Fruit fly (Drosophila melanogaster): ENCODE measurements around the gene CG7567.

CG7567 gene

dm6 chr3R:29617197-29617596 lies 29.3 kb upstream of the CG7567 start (continued):
- TF ChIP-seq Hr39 (optimal IDR thresholded peaks at IDR 0.05) (no peak), CG34422 (GFP tag; IDR thresholded peaks at IDR 0.05) (no peak), slou (GFP tag; optimal IDR thresholded peaks at IDR 0.05) (no peak), CG18764 (GFP tag; optimal IDR thresholded peaks at IDR 0.05) (no peak), nmo (GFP tag; optimal IDR thresholded peaks at IDR 0.05) (no peak), dmrt11E (tag; optimal IDR thresholded peaks at IDR 0.05) (no peak), CG8359 (GFP tag; optimal IDR thresholded peaks at IDR 0.05; ENCODE audit: borderline replicate concordance) (no peak), twi (tag; optimal IDR thresholded peaks at IDR 0.05) (no peak), CG10267 (tag; optimal IDR thresholded peaks at IDR 0.05) (peak; percentile 2), jing (GFP tag; optimal IDR thresholded peaks at IDR 0.05) (no peak), org-1 (GFP tag; optimal IDR thresholded peaks at IDR 0.05) (no peak), NC2α (GFP tag; optimal IDR thresholded peaks at IDR 0.05) (no peak), Meics (GFP tag; optimal IDR thresholded peaks at IDR 0.05) (peak; percentile 28), en (GFP tag; optimal IDR thresholded peaks at IDR 0.05) (no peak), sens-2 (GFP tag; IDR thresholded peaks at IDR 0.05) (no peak), Mes4 (GFP tag; optimal IDR thresholded peaks at IDR 0.05) (no peak), gro (GFP tag; optimal IDR thresholded peaks at IDR 0.05) (no peak), CG2678 (tag; optimal IDR thresholded peaks at IDR 0.05) (peak; percentile 57), Hr51 (GFP tag; optimal IDR thresholded peaks at IDR 0.05) (no peak), CG10462 (GFP tag; optimal IDR thresholded peaks at IDR 0.05) (no peak), TFAM (GFP tag; optimal IDR thresholded peaks at IDR 0.05) (no peak), dmrt99B (tag; optimal IDR thresholded peaks at IDR 0.05) (peak; percentile 46), knrl (GFP tag; IDR thresholded peaks at IDR 0.05; ENCODE audit: partially characterized antibody) (no peak), CG3281 (GFP tag; optimal IDR thresholded peaks at IDR 0.05) (peak; percentile 22), chm (GFP tag; IDR thresholded peaks at IDR 0.05) (no peak), CG7839 (tag; optimal IDR thresholded peaks at IDR 0.05) (peak; percentile 23), dysf (GFP tag; IDR thresholded peaks at IDR 0.05) (0 out of 3 replicates have a peak, but pooled peaks have one; percentile 10), CG1602 (GFP tag; optimal IDR thresholded peaks at IDR 0.05) (no peak), Scr (GFP tag; IDR thresholded peaks at IDR 0.05; ENCODE audit: partially characterized antibody) (no peak), CG4820 (GFP tag; optimal IDR thresholded peaks at IDR 0.05) (no peak), nau (GFP tag; optimal IDR thresholded peaks at IDR 0.05) (no peak), Fer2 (tag; optimal IDR thresholded peaks at IDR 0.05) (no peak), CG2712 (tag; optimal IDR thresholded peaks at IDR 0.05) (no peak), HLHmδ (GFP tag; optimal IDR thresholded peaks at IDR 0.05) (no peak), ranshi (GFP tag; IDR thresholded peaks at IDR 0.05) (peak; percentile 46; the same call in 1 of the 2 replicates), Asciz (GFP tag; optimal IDR thresholded peaks at IDR 0.05) (no peak), pfk (GFP tag; optimal IDR thresholded peaks at IDR 0.05) (no peak), ind (GFP tag; optimal IDR thresholded peaks at IDR 0.05) (no peak), CG34376 (GFP tag; optimal IDR thresholded peaks at IDR 0.05) (no peak), NK7.1 (GFP tag; optimal IDR thresholded peaks at IDR 0.05) (no peak), Oaz (GFP tag; IDR thresholded peaks at IDR 0.05) (no peak), Gsc (GFP tag; IDR thresholded peaks at IDR 0.05) (no peak), CG12219 (GFP tag; optimal IDR thresholded peaks at IDR 0.05) (no peak), lab (GFP tag; optimal IDR thresholded peaks at IDR 0.05) (peak; percentile 50), Rx (GFP tag; IDR thresholded peaks at IDR 0.05) (no peak), CG30431 (GFP tag; optimal IDR thresholded peaks at IDR 0.05) (no peak), HLH54F (GFP tag; optimal IDR thresholded peaks at IDR 0.05) (no peak), Chrac-16 (GFP tag; optimal IDR thresholded peaks at IDR 0.05) (no peak), Atf-2 (GFP tag; optimal IDR thresholded peaks at IDR 0.05) (no peak), CG14965 (GFP tag; optimal IDR thresholded peaks at IDR 0.05; ENCODE audit: borderline replicate concordance) (no peak), Lpt (GFP tag; optimal IDR thresholded peaks at IDR 0.05) (no peak), CG31224 (GFP tag; IDR thresholded peaks at IDR 0.05) (no peak)
